1 worm cellular context compared by ENCODE assay signal in the genomic region with DNA sequence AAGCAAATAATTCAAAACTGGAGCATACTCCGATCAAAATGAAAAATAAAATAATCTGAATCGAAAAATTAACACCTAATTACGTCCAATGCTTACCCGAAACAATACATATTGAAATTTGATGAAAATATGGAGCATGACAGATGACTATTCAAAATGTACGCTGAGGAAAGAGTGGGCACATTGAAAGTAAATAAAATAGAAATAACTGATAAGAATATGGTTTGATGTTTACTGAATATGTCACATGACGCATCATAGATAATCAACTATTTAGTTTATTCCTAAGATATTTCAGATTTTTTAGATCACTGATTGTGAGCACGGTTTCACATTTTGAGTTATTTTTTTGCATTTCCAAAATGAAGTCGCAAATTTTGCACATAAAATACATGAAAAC.
TF ChIP-seq lines count a peak whose summit lies in the region.

A gene (minus strand): TSS at position 348 of the 400 bp plus-strand sequence.

TF ChIP-seq in whole organism, L4 larva, 104 proteins besides CTCF, POLR2A, EP300 and RAD21 (continued from another document):
- TF ChIP-seq ceh-62 (tag; optimal IDR thresholded peaks at IDR 0.05; lab: Kevin White, UChicago) (no peak), nhr-6 (tag; optimal IDR thresholded peaks at IDR 0.05; lab: Kevin White, UChicago) (no peak), zfp-3 (GFP tag; conservative IDR thresholded peaks at IDR 0.05; lab: Robert Waterston, UW) (no peak), vab-7 (GFP tag; IDR thresholded peaks at IDR 0.05; lab: Robert Waterston, UW) (no peak), nhr-42 (GFP tag; IDR thresholded peaks at IDR 0.05; lab: Robert Waterston, UW) (no peak)
TF ChIP-seq in whole organism, L4 larva: peak in this region for 10.
